Worm (Caenorhabditis elegans) whole organism, L4/young adult: ENCODE results near the gene C16C8.17.

Source experiments
- W03F9.2 ChIP-seq: fragments of 150-350 bp; optimal IDR thresholded peaks from 2 replicates; lab custom pipeline; 2014; ENCODE audit warnings: missing biosample characterization, missing genetic modification characterization
- him-1 ChIP-seq: sonication (generic microtip); optimal IDR thresholded peaks from 2 replicates; lab custom pipeline; 2016; ENCODE audit warnings: missing genotype, missing genetic modification reagents, missing genetic modification characterization, missing compliant biosample characterization

DNA sequence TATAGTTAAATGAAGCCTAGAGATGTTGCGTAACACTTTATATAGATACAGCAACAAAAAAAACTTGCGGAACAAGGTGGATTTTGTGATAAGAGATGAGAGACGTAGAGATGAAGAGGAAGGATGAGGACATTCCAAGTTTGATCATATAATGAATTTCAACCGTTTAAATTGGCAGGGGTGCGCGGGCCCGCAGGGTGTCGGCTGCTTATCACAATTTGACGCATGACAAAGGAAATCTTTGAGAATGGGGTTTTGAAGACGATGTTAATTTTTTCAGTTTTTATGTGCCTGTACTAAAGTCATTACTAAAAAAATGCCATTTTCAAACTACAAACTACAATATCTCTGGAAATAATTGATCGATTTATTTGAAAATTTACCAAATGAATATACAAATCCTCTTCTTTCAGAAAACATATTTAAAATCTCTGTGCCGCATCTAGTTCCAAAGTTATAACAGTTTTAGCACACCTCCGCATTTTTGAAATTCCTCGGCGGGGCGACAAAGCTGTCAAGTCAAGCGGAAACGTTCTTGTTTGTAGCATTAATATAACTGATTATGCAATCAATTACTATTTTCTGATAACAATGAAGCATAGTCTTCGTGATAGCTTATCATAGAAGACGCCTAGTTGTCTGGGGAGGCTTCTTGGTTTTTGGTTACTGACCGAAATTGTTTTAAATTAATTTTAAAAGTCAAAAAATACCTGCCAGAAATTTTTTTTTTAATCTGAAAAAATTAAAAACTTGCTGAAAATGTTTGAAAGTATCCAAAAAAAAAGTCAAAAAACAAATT lies 586 bp upstream of the C16C8.17 start:
- TF ChIP-seq him-1 (tag; lab: Kevin White, UChicago) (no peak), W03F9.2 (tag; lab: Kevin White, UChicago) (no peak)
